Worm (Caenorhabditis elegans): Measurements from ENCODE around the gene srh-282.

DNA sequence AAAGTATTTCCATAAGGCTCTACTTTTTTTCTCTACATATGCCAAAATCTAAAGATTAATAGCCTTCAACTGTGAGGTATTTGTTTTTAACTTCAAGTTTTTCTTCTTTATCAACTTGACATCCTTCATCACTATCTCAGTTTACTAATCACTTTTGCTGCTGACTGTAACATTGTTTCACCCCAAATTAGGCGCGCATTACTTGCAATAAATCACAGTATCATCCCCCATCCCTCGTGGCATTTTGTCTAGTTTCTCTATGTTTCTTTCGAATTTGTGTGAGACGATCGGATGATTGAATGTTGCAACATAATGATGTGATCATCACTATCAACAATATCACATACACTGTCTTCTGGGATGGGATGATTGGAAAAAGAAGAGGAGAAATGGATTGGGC lies 25.7 kb downstream of the srh-282 start:
- TF ChIP-seq lin-40 (tag; optimal IDR thresholded peaks at IDR 0.05), result peak; percentile 27
- TF ChIP-seq T07F8.4 (tag; optimal IDR thresholded peaks at IDR 0.05), result no peak
- no peak for TF ChIP-seq lsl-1 (GFP tag; optimal IDR thresholded peaks at IDR 0.05)
- no peak for TF ChIP-seq atf-7 (tag; optimal IDR thresholded peaks at IDR 0.05)

Measured in whole organism, young adult.